Fruit fly (Drosophila melanogaster) whole organism, embryonic: Measurements from ENCODE around the gene CG33552.

Experiments used
- CG10274 ChIP-seq: fragments of 200-800 bp; sonication (Bioruptor generic); optimal IDR thresholded peaks from 3 replicates; lab custom pipeline; 2017; ENCODE audit warnings: missing biosample characterization, mild to moderate bottlenecking, missing genetic modification characterization
- CG10959 ChIP-seq: fragments of 200-800 bp; sonication (Bioruptor generic); IDR thresholded peaks from 2 replicates; pipeline ENCODE4 v1.3.6; 2022; ENCODE audit warnings: missing biosample characterization, missing genetic modification characterization
- CG11247 ChIP-seq: fragments of 200-800 bp; sonication (Bioruptor generic); IDR thresholded peaks from 2 replicates; pipeline ENCODE4 v1.3.6; 2022; ENCODE audit warnings: missing biosample characterization, missing genetic modification characterization
- CG11456 ChIP-seq: fragments of 200-800 bp; sonication (Bioruptor generic); IDR thresholded peaks from 3 replicates; pipeline ENCODE4 v1.3.6; 2022; ENCODE audit warnings: missing biosample characterization, missing genetic modification characterization
- CG11504 ChIP-seq: fragments of 200-800 bp; sonication (Bioruptor generic); optimal IDR thresholded peaks from 3 replicates; lab custom pipeline; 2019; ENCODE audit warnings: missing biosample characterization, mild to moderate bottlenecking, missing genetic modification characterization, moderate library complexity
- CG12299 ChIP-seq: fragments of 200-800 bp; sonication (Bioruptor generic); optimal IDR thresholded peaks from 2 replicates; lab custom pipeline; 2018; ENCODE audit warnings: missing biosample characterization, mild to moderate bottlenecking, missing genetic modification characterization
- CG12769 ChIP-seq: fragments of 200-800 bp; sonication (Bioruptor generic); optimal IDR thresholded peaks from 2 replicates; lab custom pipeline; 2019; ENCODE audit warnings: missing biosample characterization, mild to moderate bottlenecking, missing genetic modification characterization, moderate library complexity
- CG12942 ChIP-seq: fragments of 200-800 bp; sonication (Bioruptor generic); optimal IDR thresholded peaks from 3 replicates; lab custom pipeline; 2016; ENCODE audit warnings: missing biosample characterization, missing genetic modification characterization
- CG13624 ChIP-seq: fragments of 200-800 bp; sonication (Bioruptor generic); optimal IDR thresholded peaks from 2 replicates; lab custom pipeline; 2016; ENCODE audit warnings: missing biosample characterization, missing genetic modification characterization
- CG14441 ChIP-seq: fragments of 200-800 bp; sonication (Bioruptor generic); IDR thresholded peaks from 2 replicates; pipeline ENCODE4 v1.3.6; 2022; ENCODE audit warnings: missing biosample characterization, missing genetic modification characterization
- CG17186 ChIP-seq: fragments of 200-800 bp; sonication (Bioruptor generic); optimal IDR thresholded peaks from 3 replicates; lab custom pipeline; 2017; ENCODE audit warnings: missing biosample characterization, missing genetic modification reagents, missing genetic modification characterization
- CG17328 ChIP-seq: fragments of 200-800 bp; sonication (Bioruptor generic); IDR thresholded peaks from 2 replicates; pipeline ENCODE4 v1.3.6; 2022; ENCODE audit warnings: missing biosample characterization, missing genetic modification characterization
- CG17829 ChIP-seq: fragments of 200-800 bp; optimal IDR thresholded peaks from 2 replicates; lab custom pipeline; 2019; ENCODE audit warnings: missing biosample characterization, mild to moderate bottlenecking, missing genetic modification characterization, moderate library complexity
- CG18011 ChIP-seq: fragments of 200-800 bp; sonication (Bioruptor generic); optimal IDR thresholded peaks from 2 replicates; lab custom pipeline; 2017; ENCODE audit warnings: missing biosample characterization, missing genetic modification characterization, mild to moderate bottlenecking, moderate library complexity, missing genotype
- CG2199 ChIP-seq: fragments of 200-800 bp; sonication (Bioruptor generic); IDR thresholded peaks from 3 replicates; pipeline ENCODE4 v1.3.6; 2022; ENCODE audit warnings: missing biosample characterization, missing genetic modification characterization
- CG2875 ChIP-seq: fragments of 200-800 bp; sonication (Bioruptor generic); optimal IDR thresholded peaks from 2 replicates; lab custom pipeline; 2017; ENCODE audit warnings: missing biosample characterization, mild to moderate bottlenecking, missing genetic modification characterization, missing genetic modification reagents
- CG30431 ChIP-seq: fragments of 200-800 bp; sonication (Bioruptor generic); optimal IDR thresholded peaks from 2 replicates; lab custom pipeline; 2017; ENCODE audit warnings: missing biosample characterization, missing genetic modification characterization
- CG31224 ChIP-seq: fragments of 200-800 bp; sonication (Bioruptor generic); IDR thresholded peaks from 2 replicates; pipeline ENCODE4 v1.3.6; 2022; ENCODE audit warnings: missing biosample characterization, missing genetic modification characterization
- CG42726 ChIP-seq: fragments of 200-800 bp; sonication (Bioruptor generic); IDR thresholded peaks from 2 replicates; pipeline ENCODE4 v1.3.6; 2022; ENCODE audit warnings: missing biosample characterization, missing genetic modification characterization; ENCODE audit not compliant: partially characterized antibody
- CG5180 ChIP-seq: fragments of 200-800 bp; sonication (Bioruptor generic); optimal IDR thresholded peaks from 3 replicates; lab custom pipeline; 2017; ENCODE audit warnings: missing biosample characterization, missing genetic modification characterization, mild to moderate bottlenecking, moderate library complexity, missing genetic modification reagents
- CG5953 ChIP-seq: fragments of 200-800 bp; sonication (Bioruptor generic); IDR thresholded peaks from 2 replicates; pipeline ENCODE4 v1.3.6; 2022; ENCODE audit warnings: missing biosample characterization, missing genetic modification characterization
- CG7357 ChIP-seq: fragments of 200-800 bp; sonication (Bioruptor generic); IDR thresholded peaks from 3 replicates; pipeline ENCODE4 v1.3.6; 2022; ENCODE audit warnings: missing biosample characterization, missing genetic modification characterization
- CG8388 ChIP-seq: fragments of 200-800 bp; sonication (Bioruptor generic); optimal IDR thresholded peaks from 2 replicates; lab custom pipeline; 2019; ENCODE audit warnings: missing biosample characterization, mild to moderate bottlenecking, missing genetic modification characterization, moderate library complexity
- CG9876 ChIP-seq: fragments of 200-800 bp; sonication (Bioruptor generic); optimal IDR thresholded peaks from 2 replicates; lab custom pipeline; 2016; ENCODE audit warnings: missing biosample characterization, missing genetic modification characterization
- CHES-1-like ChIP-seq: fragments of 200-800 bp; sonication (Bioruptor generic); optimal IDR thresholded peaks from 2 replicates; lab custom pipeline; 2016; ENCODE audit warnings: missing biosample characterization, missing genetic modification characterization
- Dek ChIP-seq: fragments of 200-800 bp; sonication (Bioruptor generic); optimal IDR thresholded peaks from 3 replicates; lab custom pipeline; 2019; ENCODE audit warnings: missing biosample characterization, mild to moderate bottlenecking, missing genetic modification characterization, moderate library complexity
- GATAe ChIP-seq: fragments of 200-800 bp; sonication (Bioruptor generic); conservative IDR thresholded peaks from 2 replicates; pipeline ENCODE4 v1.3.6; 2022; ENCODE audit warnings: missing biosample characterization, missing genetic modification characterization
- HHEX ChIP-seq: fragments of 200-800 bp; sonication (Bioruptor generic); optimal IDR thresholded peaks from 3 replicates; lab custom pipeline; 2017; ENCODE audit warnings: missing biosample characterization, mild to moderate bottlenecking, missing genetic modification characterization, missing genetic modification reagents
- HLH54F ChIP-seq: fragments of 200-800 bp; sonication (Bioruptor generic); optimal IDR thresholded peaks from 3 replicates; lab custom pipeline; 2016; ENCODE audit warnings: missing biosample characterization, missing genetic modification characterization
- HmgD ChIP-seq: fragments of 200-800 bp; sonication (Bioruptor generic); optimal IDR thresholded peaks from 3 replicates; lab custom pipeline; 2016; ENCODE audit warnings: missing biosample characterization, missing genetic modification characterization
- MBD-R2 ChIP-seq: fragments of 200-800 bp; sonication (Bioruptor generic); IDR thresholded peaks from 2 replicates; pipeline ENCODE4 v1.3.6; 2022; ENCODE audit warnings: missing biosample characterization, missing genetic modification characterization
- Myb ChIP-seq: fragments of 200-800 bp; sonication (Bioruptor generic); optimal IDR thresholded peaks from 2 replicates; lab custom pipeline; 2016; ENCODE audit warnings: missing biosample characterization, missing genetic modification characterization
- Oli ChIP-seq: fragments of 200-800 bp; sonication (Bioruptor generic); optimal IDR thresholded peaks from 2 replicates; lab custom pipeline; 2018; ENCODE audit warnings: missing biosample characterization, mild to moderate bottlenecking, missing genetic modification characterization, moderate library complexity
- Optix ChIP-seq: fragments of 200-800 bp; sonication (Bioruptor generic); IDR thresholded peaks from 3 replicates; pipeline ENCODE4 v1.3.6; 2022; ENCODE audit warnings: missing biosample characterization, missing genetic modification characterization
- Side ChIP-seq: fragments of 200-800 bp; sonication (Bioruptor generic); optimal IDR thresholded peaks from 2 replicates; lab custom pipeline; 2016; ENCODE audit warnings: missing biosample characterization, missing genetic modification characterization
- abd-A ChIP-seq: fragments of 200-800 bp; sonication (Bioruptor generic); optimal IDR thresholded peaks from 3 replicates; lab custom pipeline; 2019; ENCODE audit warnings: missing biosample characterization, mild to moderate bottlenecking, missing genetic modification characterization, moderate library complexity
- bsh ChIP-seq, 2 experiments: fragments of 200-800 bp; sonication (Bioruptor generic); optimal IDR thresholded peaks; 2 replicates each; lab custom pipeline; 2017 to 2018; ENCODE audit warnings: mild to moderate bottlenecking in 2 of 2, missing biosample characterization in 2 of 2, missing genetic modification characterization in 2 of 2, moderate library complexity in 1 of 2
- caup ChIP-seq: fragments of 200-800 bp; sonication (Bioruptor generic); optimal IDR thresholded peaks from 3 replicates; lab custom pipeline; 2017; ENCODE audit warnings: missing biosample characterization, mild to moderate bottlenecking, missing genetic modification characterization, moderate library complexity; ENCODE audit not compliant: severe bottlenecking
- danr ChIP-seq: fragments of 200-800 bp; sonication (Bioruptor generic); IDR thresholded peaks from 2 replicates; pipeline ENCODE4 v1.3.6; 2022; ENCODE audit warnings: missing biosample characterization, missing genetic modification characterization
- gfzf ChIP-seq: fragments of 200-800 bp; sonication (Bioruptor generic); optimal IDR thresholded peaks from 2 replicates; lab custom pipeline; 2016; ENCODE audit warnings: missing biosample characterization, mild to moderate bottlenecking, missing genetic modification characterization, moderate library complexity
- her ChIP-seq: fragments of 200-800 bp; sonication (Bioruptor generic); optimal IDR thresholded peaks from 2 replicates; lab custom pipeline; 2016; ENCODE audit warnings: missing biosample characterization, missing genetic modification characterization
- jigr1 ChIP-seq: fragments of 200-800 bp; sonication (Bioruptor generic); IDR thresholded peaks from 3 replicates; pipeline ENCODE4 v1.3.6; 2022; ENCODE audit warnings: missing biosample characterization, missing genetic modification characterization
- p53 ChIP-seq: fragments of 200-800 bp; sonication (Bioruptor generic); optimal IDR thresholded peaks from 2 replicates; lab custom pipeline; 2016; ENCODE audit warnings: missing biosample characterization, missing genetic modification characterization
- pfk ChIP-seq: fragments of 200-800 bp; sonication (Bioruptor generic); optimal IDR thresholded peaks from 2 replicates; lab custom pipeline; 2018; ENCODE audit warnings: missing biosample characterization, mild to moderate bottlenecking, missing genetic modification characterization, moderate library complexity
- pnt ChIP-seq: fragments of 200-800 bp; sonication (Bioruptor generic); optimal IDR thresholded peaks from 3 replicates; lab custom pipeline; 2016; ENCODE audit warnings: missing biosample characterization, missing genetic modification characterization
- repo ChIP-seq: fragments of 200-800 bp; sonication (Bioruptor generic); optimal IDR thresholded peaks from 2 replicates; lab custom pipeline; 2016; ENCODE audit warnings: missing biosample characterization, missing genetic modification characterization

The CG33552 gene

DNA sequence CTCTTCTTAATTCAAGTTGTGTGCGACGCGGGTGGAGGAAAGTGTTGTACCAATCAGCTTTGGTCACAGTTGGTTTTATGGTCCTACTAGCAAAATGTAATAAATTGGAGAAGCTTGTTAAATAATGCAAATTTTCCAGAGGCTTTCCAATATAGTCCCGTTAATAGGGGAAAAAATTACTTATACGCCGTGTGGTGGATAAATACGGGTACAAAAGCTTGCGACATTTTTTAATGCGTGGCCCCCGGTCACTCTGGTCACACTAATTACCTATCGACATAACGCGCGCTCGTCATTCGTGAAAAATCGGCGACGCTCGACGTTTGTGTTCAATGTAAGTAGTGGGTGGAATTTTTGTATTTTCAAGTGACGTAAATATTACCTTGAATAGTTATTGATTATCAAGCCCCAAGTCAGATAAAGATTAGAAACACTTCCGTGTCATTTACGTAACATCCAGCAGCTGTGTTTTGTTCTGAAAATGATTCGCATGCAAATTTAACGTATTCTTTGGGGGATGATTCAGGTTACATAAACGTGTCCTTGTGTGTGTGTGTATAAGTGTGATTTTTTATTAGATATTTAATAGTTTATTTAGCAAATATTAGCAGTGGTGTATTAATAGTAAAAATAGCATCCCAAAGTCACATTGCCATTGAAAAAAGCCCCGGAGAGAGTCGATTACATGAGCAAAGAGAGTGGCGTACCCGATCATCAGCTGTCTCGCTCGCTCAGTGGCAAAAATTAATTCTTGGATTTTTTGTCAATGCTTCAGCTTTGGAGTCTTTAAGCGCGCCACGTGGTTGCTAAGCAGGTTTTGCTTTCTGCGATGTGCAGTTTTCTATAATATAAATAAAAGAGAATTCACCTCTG lies 37.6 kb downstream of the CG33552 start, which contains the start of gene Cyt-c-p (continued):
- TF ChIP-seq CG10959 (GFP tag; lab: Robert Waterston, UW): no peak
- peak; percentile 52 for TF ChIP-seq CG17829
- TF ChIP-seq CG2199 (GFP tag; lab: Robert Waterston, UW): no peak
- TF ChIP-seq Dek (tag; lab: Kevin White, UChicago): peak; percentile 4
- TF ChIP-seq caup (GFP tag; lab: Kevin White, UChicago): peak; percentile 52
- no peak for TF ChIP-seq CG8388 (GFP tag; lab: Kevin White, UChicago)
- TF ChIP-seq CG13624 (GFP tag; lab: Kevin White, UChicago): peak; percentile 70
- peak; percentile 70 for TF ChIP-seq Myb (GFP tag; lab: Kevin White, UChicago)
- TF ChIP-seq CG5180 (GFP tag; lab: Kevin White, UChicago): no peak
- peak; percentile 44 for TF ChIP-seq CG11504 (tag; lab: Kevin White, UChicago)
- no peak for TF ChIP-seq Oli
- peak; percentile 87 for TF ChIP-seq CG17186
- TF ChIP-seq CG12769 (tag; lab: Kevin White, UChicago): peak; percentile 2
- peak; percentile 99 for TF ChIP-seq CG18011 (GFP tag; lab: Kevin White, UChicago)
- no peak for TF ChIP-seq CG9876
- TF ChIP-seq CG12942 (GFP tag; lab: Kevin White, UChicago): no peak
- TF ChIP-seq pnt (GFP tag; lab: Kevin White, UChicago): no peak
- TF ChIP-seq HLH54F (GFP tag; lab: Kevin White, UChicago): peak; percentile 9
- TF ChIP-seq Optix (GFP tag; lab: Robert Waterston, UW): no peak
- peak; percentile 94 for TF ChIP-seq abd-A
- TF ChIP-seq p53 (GFP tag; lab: Kevin White, UChicago): peak; percentile 44
- no peak for TF ChIP-seq CG11247 (GFP tag; lab: Robert Waterston, UW)
- no peak for TF ChIP-seq CG10274 (GFP tag; lab: Kevin White, UChicago)
- peak; percentile 4 for TF ChIP-seq CG2875 (GFP tag; lab: Kevin White, UChicago)

DNA sequence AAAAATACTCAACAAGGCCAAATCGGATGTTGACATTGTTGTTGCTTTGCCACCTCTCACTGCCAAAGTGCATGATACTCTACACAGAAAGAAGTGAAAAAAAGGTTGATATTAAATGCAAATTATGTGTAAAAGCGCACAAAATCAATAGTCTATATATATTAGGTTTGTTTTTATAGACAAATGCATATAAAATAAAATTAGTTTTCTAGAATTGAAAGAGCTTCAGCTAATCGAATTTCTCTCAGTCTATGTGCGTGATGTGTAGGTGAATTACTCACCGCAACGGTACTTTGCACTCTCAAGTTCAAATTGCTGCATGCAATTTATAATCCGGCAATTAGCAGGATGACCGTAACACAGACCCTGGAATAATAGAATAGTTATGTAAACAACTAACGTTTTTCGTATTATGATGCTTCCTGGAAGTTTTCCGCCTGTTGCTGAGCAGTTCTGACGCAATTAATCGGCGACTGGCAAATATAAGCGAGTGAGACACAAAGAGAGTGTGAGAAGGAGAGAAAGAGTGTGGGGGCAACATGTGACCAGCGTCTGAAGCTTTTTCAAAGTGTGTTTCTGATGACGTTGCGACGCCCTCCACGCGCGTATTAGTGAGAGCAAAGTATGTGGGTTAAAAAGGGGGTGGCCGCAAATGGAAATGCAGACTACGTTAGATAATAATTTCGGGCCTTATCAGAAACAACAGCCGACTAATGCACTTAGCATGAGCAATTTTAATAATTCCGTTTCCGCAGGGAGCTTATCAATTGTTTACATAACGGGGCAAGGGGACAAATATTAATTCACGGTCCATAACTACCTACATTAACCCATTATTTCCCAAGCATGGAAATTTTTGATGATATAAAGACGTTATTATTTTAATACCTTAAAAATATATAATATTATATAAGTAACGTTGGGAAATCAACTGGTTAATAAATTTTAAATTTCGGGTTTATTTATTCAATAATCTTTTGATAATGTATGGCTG lies 38.7 kb downstream of the CG33552 start:
- peak; percentile 65 to 90 for TF ChIP-seq bsh (GFP tag; optimal IDR thresholded peaks at IDR 0.05; lab: Kevin White, UChicago)
- TF ChIP-seq gfzf: no peak
- peak; percentile 88 for TF ChIP-seq CG31224 (GFP tag; lab: Robert Waterston, UW)
- TF ChIP-seq pfk (GFP tag; lab: Kevin White, UChicago): no peak
- peak; percentile 75 for TF ChIP-seq Side (GFP tag; lab: Kevin White, UChicago)
- peak; percentile 58 for TF ChIP-seq CG17186
- TF ChIP-seq CHES-1-like (GFP tag; lab: Kevin White, UChicago): peak; percentile 32
- TF ChIP-seq repo: peak; percentile 49
- peak; percentile 93 for TF ChIP-seq HHEX (GFP tag; lab: Kevin White, UChicago)
- TF ChIP-seq CG12299: peak; percentile 78
- TF ChIP-seq CG11456 (GFP tag; lab: Robert Waterston, UW): peak; percentile 95
- TF ChIP-seq CG14441 (GFP tag; lab: Robert Waterston, UW): peak; percentile 97
- peak; percentile 81; the same call in 2 of the 3 replicates for TF ChIP-seq CG7357 (GFP tag; lab: Robert Waterston, UW)
- TF ChIP-seq danr (GFP tag; lab: Robert Waterston, UW): peak; percentile 81
- TF ChIP-seq her (GFP tag; lab: Kevin White, UChicago): peak; percentile 25
- peak; percentile 81; the same call in 2 of the 3 replicates for TF ChIP-seq jigr1
- TF ChIP-seq GATAe (GFP tag; lab: Robert Waterston, UW): peak; percentile 77
- TF ChIP-seq MBD-R2 (GFP tag; lab: Robert Waterston, UW): peak; percentile 56; the same call in 1 of the 2 replicates
- peak; percentile 96 for TF ChIP-seq CG5953 (GFP tag; lab: Robert Waterston, UW)
- peak; percentile 80 for TF ChIP-seq CG30431 (GFP tag; lab: Kevin White, UChicago)
- TF ChIP-seq CG17328 (GFP tag; lab: Robert Waterston, UW): peak; percentile 96
- no peak for TF ChIP-seq CG42726 (GFP tag; lab: Robert Waterston, UW)
- TF ChIP-seq HmgD (GFP tag; lab: Kevin White, UChicago): no peak
